Worm (Caenorhabditis elegans) whole organism, young adult: Measurements from ENCODE around the gene srt-22.

Experiments
- B0336.3 ChIP-seq: fragments of 200-800 bp; sonication (Bioruptor generic); IDR thresholded peaks from 2 replicates; pipeline ENCODE4 v1.3.6; 2022; ENCODE audit warnings: missing genetic modification characterization, missing compliant biosample characterization
- D2030.7 ChIP-seq: fragments of 200-800 bp; sonication (Bioruptor generic); IDR thresholded peaks from 2 replicates; pipeline ENCODE4 v1.3.6; 2022; ENCODE audit warnings: missing genetic modification reagents, missing genetic modification characterization, missing compliant biosample characterization
- F22D6.2 ChIP-seq: sonication (generic microtip); optimal IDR thresholded peaks from 2 replicates; lab custom pipeline; 2016; ENCODE audit warnings: mild to moderate bottlenecking, missing genetic modification characterization, missing compliant biosample characterization
- F23B12.7 ChIP-seq: sonication (generic microtip); optimal IDR thresholded peaks from 2 replicates; lab custom pipeline; 2017; ENCODE audit warnings: missing genetic modification characterization, mild to moderate bottlenecking, missing compliant biosample characterization, antibody characterized with exemption, moderate library complexity; ENCODE audit not compliant: insufficient read depth
- F55B11.4 ChIP-seq: sonication (generic microtip); optimal IDR thresholded peaks from 2 replicates; lab custom pipeline; 2016; ENCODE audit warnings: missing compliant biosample characterization, missing genetic modification characterization, borderline replicate concordance; ENCODE audit not compliant: insufficient read depth
- ZK185.1 ChIP-seq: sonication (generic microtip); optimal IDR thresholded peaks from 2 replicates; lab custom pipeline; 2016; ENCODE audit warnings: mild to moderate bottlenecking, missing genetic modification characterization, missing compliant biosample characterization; ENCODE audit not compliant: poor library complexity, severe bottlenecking
- atf-7 ChIP-seq: sonication (generic microtip); optimal IDR thresholded peaks from 2 replicates; lab custom pipeline; 2017; ENCODE audit warnings: mild to moderate bottlenecking, missing genetic modification characterization, missing compliant biosample characterization
- attf-3 ChIP-seq: fragments of 200-800 bp; sonication (Bioruptor generic); conservative IDR thresholded peaks from 2 replicates; pipeline ENCODE4 v1.3.6; 2022; ENCODE audit warnings: missing genetic modification reagents, missing genetic modification characterization, missing compliant biosample characterization
- cebp-1 ChIP-seq, 2 experiments: fragments of 200-800 bp in 1 of 2; sonication (Bioruptor generic) in 1 of 2; sonication (generic microtip) in 1 of 2; IDR thresholded peaks in 1 of 2; optimal IDR thresholded peaks in 1 of 2; 2 replicates each; pipeline versions ENCODE4 v1.3.6 to Lab custom; 2017 to 2022; ENCODE audit warnings: missing compliant biosample characterization in 2 of 2, missing genetic modification characterization in 2 of 2, mild to moderate bottlenecking in 1 of 2, missing genetic modification reagents in 1 of 2, moderate library complexity in 1 of 2
- ceh-100 ChIP-seq: fragments of 200-800 bp; sonication (Bioruptor generic); IDR thresholded peaks from 2 replicates; pipeline ENCODE4 v1.3.6; 2022; ENCODE audit warnings: missing genetic modification reagents, missing genetic modification characterization, missing compliant biosample characterization
- dpff-1 ChIP-seq: sonication (generic microtip); optimal IDR thresholded peaks from 2 replicates; lab custom pipeline; 2017; ENCODE audit warnings: mild to moderate bottlenecking, missing genetic modification characterization, missing compliant biosample characterization
- dpl-1 ChIP-seq: fragments of 150-350 bp; optimal IDR thresholded peaks from 2 replicates; lab custom pipeline; 2014; ENCODE audit warnings: missing biosample characterization, missing genetic modification reagents, missing genetic modification characterization
- egl-44 ChIP-seq: fragments of 200-800 bp; sonication (Bioruptor generic); IDR thresholded peaks from 2 replicates; pipeline ENCODE4 v1.3.6; 2022; ENCODE audit warnings: missing genetic modification reagents, missing genetic modification characterization, missing compliant biosample characterization
- fkh-3 ChIP-seq: sonication (generic microtip); optimal IDR thresholded peaks from 2 replicates; lab custom pipeline; 2016; ENCODE audit warnings: mild to moderate bottlenecking, missing genetic modification characterization, missing compliant biosample characterization
- him-1 ChIP-seq: sonication (generic microtip); optimal IDR thresholded peaks from 2 replicates; lab custom pipeline; 2016; ENCODE audit warnings: missing genotype, missing genetic modification reagents, missing genetic modification characterization, missing compliant biosample characterization
- hlh-12 ChIP-seq: sonication (generic microtip); optimal IDR thresholded peaks from 2 replicates; lab custom pipeline; 2016; ENCODE audit warnings: missing genetic modification characterization, missing compliant biosample characterization
- hmg-1.2 ChIP-seq: fragments of 200-800 bp; sonication (Bioruptor generic); IDR thresholded peaks from 2 replicates; pipeline ENCODE4 v1.3.6; 2022; ENCODE audit warnings: missing genetic modification reagents, missing genetic modification characterization, missing compliant biosample characterization
- madf-3 ChIP-seq: fragments of 200-800 bp; sonication (Bioruptor generic); IDR thresholded peaks from 2 replicates; pipeline ENCODE4 v1.3.6; 2022; ENCODE audit warnings: missing genetic modification reagents, missing genetic modification characterization, missing compliant biosample characterization
- madf-8 ChIP-seq: fragments of 200-800 bp; sonication (Bioruptor generic); conservative IDR thresholded peaks from 2 replicates; pipeline ENCODE4 v1.3.6; 2022; ENCODE audit warnings: missing genetic modification reagents, missing genetic modification characterization, missing compliant biosample characterization
- mel-28 ChIP-seq: sonication (generic microtip); optimal IDR thresholded peaks from 2 replicates; lab custom pipeline; 2016; ENCODE audit warnings: borderline replicate concordance, mild to moderate bottlenecking, missing genetic modification characterization, missing compliant biosample characterization
- mxl-1 ChIP-seq: sonication (generic microtip); optimal IDR thresholded peaks from 2 replicates; lab custom pipeline; 2016; ENCODE audit warnings: missing genetic modification characterization, missing compliant biosample characterization
- nfya-2 ChIP-seq: fragments of 200-800 bp; sonication (Bioruptor generic); IDR thresholded peaks from 2 replicates; pipeline ENCODE4 v1.3.6; 2022; ENCODE audit warnings: missing genetic modification reagents, missing genetic modification characterization, missing compliant biosample characterization
- nhr-80 ChIP-seq: sonication (generic microtip); optimal IDR thresholded peaks from 2 replicates; lab custom pipeline; 2016; ENCODE audit warnings: missing genetic modification characterization, missing compliant biosample characterization
- rcor-1 ChIP-seq: fragments of 200-800 bp; sonication (Bioruptor generic); IDR thresholded peaks from 2 replicates; pipeline ENCODE4 v1.3.6; 2022; ENCODE audit warnings: missing genetic modification reagents, missing genetic modification characterization, missing compliant biosample characterization
- rec-8 ChIP-seq, 2 experiments: sonication (generic microtip); optimal IDR thresholded peaks; 2 replicates each; lab custom pipeline; 2016; ENCODE audit warnings: mild to moderate bottlenecking in 2 of 2, missing genetic modification characterization in 2 of 2, missing genetic modification reagents in 2 of 2, missing genotype in 2 of 2, missing biosample characterization in 1 of 2, missing compliant biosample characterization in 1 of 2, moderate library complexity in 1 of 2
- repo-1 ChIP-seq: sonication (generic microtip); optimal IDR thresholded peaks from 2 replicates; lab custom pipeline; 2017; ENCODE audit warnings: mild to moderate bottlenecking, missing genetic modification characterization, missing compliant biosample characterization
- snpc-1.1 ChIP-seq: sonication (generic microtip); optimal IDR thresholded peaks from 2 replicates; lab custom pipeline; 2017; ENCODE audit warnings: missing genetic modification characterization, mild to moderate bottlenecking, missing compliant biosample characterization, antibody characterized with exemption, moderate library complexity, missing genotype, missing genetic modification reagents; ENCODE audit not compliant: insufficient read depth
- snpc-1.3 ChIP-seq: sonication (generic microtip); optimal IDR thresholded peaks from 2 replicates; lab custom pipeline; 2017; ENCODE audit warnings: missing genetic modification characterization, mild to moderate bottlenecking, missing compliant biosample characterization, antibody characterized with exemption, moderate library complexity, missing genotype, missing genetic modification reagents; ENCODE audit not compliant: insufficient read depth
- snpc-3.4 ChIP-seq: sonication (generic microtip); optimal IDR thresholded peaks from 2 replicates; lab custom pipeline; 2017; ENCODE audit warnings: missing genetic modification characterization, mild to moderate bottlenecking, missing compliant biosample characterization, antibody characterized with exemption, moderate library complexity, missing genotype, missing genetic modification reagents
- somi-1 ChIP-seq: fragments of 200-800 bp; sonication (Bioruptor generic); optimal IDR thresholded peaks from 2 replicates; lab custom pipeline; 2018; ENCODE audit warnings: mild to moderate bottlenecking, missing genetic modification characterization, missing compliant biosample characterization
- unc-130 ChIP-seq: sonication (generic microtip); optimal IDR thresholded peaks from 2 replicates; lab custom pipeline; 2016; ENCODE audit warnings: missing genetic modification reagents, missing genetic modification characterization, missing compliant biosample characterization
- unc-62 ChIP-seq: fragments of 150-350 bp; optimal IDR thresholded peaks from 2 replicates; lab custom pipeline; 2014; ENCODE audit warnings: missing biosample characterization, missing genetic modification reagents, missing genetic modification characterization
- ztf-22 ChIP-seq: fragments of 200-800 bp; sonication (Bioruptor generic); optimal IDR thresholded peaks from 2 replicates; lab custom pipeline; 2018; ENCODE audit warnings: mild to moderate bottlenecking, missing genetic modification characterization, moderate library complexity, missing compliant biosample characterization
- ztf-28 ChIP-seq: fragments of 200-800 bp; sonication (Bioruptor generic); IDR thresholded peaks from 2 replicates; pipeline ENCODE4 v1.3.6; 2022; ENCODE audit warnings: missing genetic modification reagents, missing genetic modification characterization, missing compliant biosample characterization

srt-22 gene

ce11 chrV:15315827-15316527 lies at the start of gene srt-22, which contains the start of gene nhr-246:
Gene srt-22, minus strand, starts transcription at chrV:15315927.
Gene nhr-246, plus strand, starts transcription at chrV:15316477.
- TF ChIP-seq fkh-3 (tag; lab: Kevin White, UChicago) (no peak), egl-44 (GFP tag; lab: Robert Waterston, UW) (no peak), hlh-12 (tag; lab: Kevin White, UChicago) (no peak), dpff-1 (tag; lab: Kevin White, UChicago) (no peak), D2030.7 (no peak), F22D6.2 (no peak), B0336.3 (GFP tag; lab: Robert Waterston, UW) (no peak), snpc-1.1 (tag; lab: Kevin White, UChicago) (no peak), unc-130 (GFP tag; lab: Kevin White, UChicago) (no peak), F55B11.4 (tag; lab: Kevin White, UChicago) (no peak), rcor-1 (no peak), snpc-3.4 (no peak), mxl-1 (no peak)

ce11 chrV:15361412-15361811 lies 45.7 kb upstream of the srt-22 start, which contains the start of gene ech-1.1:
Gene ech-1.1, minus strand, starts transcription at chrV:15361512.
- 0 out of 2 replicates have a peak, but pooled peaks have one; percentile 45 for TF ChIP-seq hmg-1.2

- peak; percentile 49 for TF ChIP-seq unc-62 (GFP tag; lab: Kevin White, UChicago)
- TF ChIP-seq nhr-80, result peak; percentile 92
- peak; percentile 85 for TF ChIP-seq atf-7 (tag; lab: Kevin White, UChicago)
- no peak for TF ChIP-seq ztf-28 (GFP tag; lab: Robert Waterston, UW)
- TF ChIP-seq ztf-22 (GFP tag; lab: Kevin White, UChicago), result peak; percentile 78
- TF ChIP-seq attf-3, result no peak
- peak; percentile 16; the same call in 1 of the 2 replicates for TF ChIP-seq cebp-1 (GFP tag; IDR thresholded peaks at IDR 0.05; lab: Robert Waterston, UW)
- TF ChIP-seq cebp-1 (tag; optimal IDR thresholded peaks at IDR 0.05; lab: Kevin White, UChicago), result no peak
Measured at ce11 chrV:15354648-15355047, 38.9 kb upstream of the srt-22 start, which contains the start of gene C29F3.7. Gene C29F3.7, plus strand, starts transcription at chrV:15354901.

- TF ChIP-seq madf-8 (GFP tag; lab: Robert Waterston, UW) (no peak), nfya-2 (no peak), snpc-1.3 (tag; lab: Kevin White, UChicago) (no peak), rec-8 (tag; optimal IDR thresholded peaks at IDR 0.05; lab: Kevin White, UChicago) (no peak), mel-28 (tag; lab: Kevin White, UChicago) (no peak), madf-3 (GFP tag; lab: Robert Waterston, UW) (no peak), ZK185.1 (tag; lab: Kevin White, UChicago) (no peak), dpl-1 (GFP tag; lab: Kevin White, UChicago) (no peak)
Measured at ce11 chrV:15352376-15352775, 36.6 kb upstream of the srt-22 start, which contains the start of gene srx-58. Gene srx-58, plus strand, starts transcription at chrV:15352676.

- TF ChIP-seq ceh-100 (GFP tag; lab: Robert Waterston, UW), result no peak
- TF ChIP-seq F23B12.7 (tag; lab: Kevin White, UChicago), result no peak
- no peak for TF ChIP-seq somi-1
- no peak for TF ChIP-seq repo-1 (tag; lab: Kevin White, UChicago)
- TF ChIP-seq mel-28 (tag; lab: Kevin White, UChicago), result no peak
- no peak for TF ChIP-seq him-1 (tag; lab: Kevin White, UChicago)
Measured at ce11 chrV:15350615-15351014, 34.9 kb upstream of the srt-22 start, which contains the start of gene clec-231. Gene clec-231, minus strand, starts transcription at chrV:15350715.
